Fruit fly (Drosophila melanogaster) whole organism, embryonic: Measurements from ENCODE around the gene ph-p.

Experiments used
- CG10147 ChIP-seq: fragments of 200-800 bp; sonication (Bioruptor generic); optimal IDR thresholded peaks from 2 replicates; lab custom pipeline; 2019; ENCODE audit warnings: missing biosample characterization, mild to moderate bottlenecking, missing genetic modification characterization, moderate library complexity
- CG10462 ChIP-seq: fragments of 200-800 bp; sonication (Bioruptor generic); optimal IDR thresholded peaks from 2 replicates; lab custom pipeline; 2016; ENCODE audit warnings: missing biosample characterization, missing genetic modification characterization
- CG10543 ChIP-seq: fragments of 200-800 bp; sonication (Bioruptor generic); optimal IDR thresholded peaks from 3 replicates; lab custom pipeline; 2017; ENCODE audit warnings: missing biosample characterization, mild to moderate bottlenecking, missing genetic modification characterization, moderate library complexity
- CG11696 ChIP-seq: fragments of 200-800 bp; sonication (Bioruptor generic); IDR thresholded peaks from 2 replicates; pipeline ENCODE4 v1.3.6; 2022; ENCODE audit warnings: missing biosample characterization, missing genetic modification characterization
- CG12769 ChIP-seq: fragments of 200-800 bp; sonication (Bioruptor generic); optimal IDR thresholded peaks from 2 replicates; lab custom pipeline; 2019; ENCODE audit warnings: missing biosample characterization, mild to moderate bottlenecking, missing genetic modification characterization, moderate library complexity
- CG15514 ChIP-seq: fragments of 200-800 bp; sonication (Bioruptor generic); optimal IDR thresholded peaks from 3 replicates; lab custom pipeline; 2017; ENCODE audit warnings: missing biosample characterization, missing genetic modification characterization, mild to moderate bottlenecking, moderate library complexity, missing genetic modification reagents
- CG1603 ChIP-seq: fragments of 200-800 bp; sonication (Bioruptor generic); optimal IDR thresholded peaks from 2 replicates; lab custom pipeline; 2019; ENCODE audit warnings: missing biosample characterization, mild to moderate bottlenecking, missing genetic modification characterization, moderate library complexity
- CG2712 ChIP-seq: fragments of 200-800 bp; optimal IDR thresholded peaks from 3 replicates; lab custom pipeline; 2019; ENCODE audit warnings: missing biosample characterization, mild to moderate bottlenecking, missing genetic modification characterization, moderate library complexity
- CG3726 ChIP-seq: fragments of 200-800 bp; sonication (Bioruptor generic); IDR thresholded peaks from 3 replicates; pipeline ENCODE4, ENCODE4 v1.3.6; 2022; ENCODE audit warnings: missing biosample characterization, missing genetic modification characterization
- CG4854 ChIP-seq: fragments of 200-800 bp; sonication (Bioruptor generic); optimal IDR thresholded peaks from 2 replicates; lab custom pipeline; 2016; ENCODE audit warnings: missing biosample characterization, missing genetic modification characterization, inconsistent platforms
- CG7372 ChIP-seq: fragments of 200-800 bp; sonication (Bioruptor generic); IDR thresholded peaks from 2 replicates; pipeline ENCODE4 v1.3.6; 2022; ENCODE audit warnings: missing biosample characterization, missing genetic modification characterization
- D19A ChIP-seq: fragments of 200-800 bp; optimal IDR thresholded peaks from 3 replicates; lab custom pipeline; 2019; ENCODE audit warnings: missing biosample characterization, mild to moderate bottlenecking, missing genetic modification characterization, moderate library complexity
- Dref ChIP-seq: fragments of 200-800 bp; sonication (Bioruptor generic); IDR thresholded peaks from 2 replicates; pipeline ENCODE4 v1.3.6; 2022; ENCODE audit warnings: missing biosample characterization, missing genetic modification characterization
- E2f2 ChIP-seq: fragments of 200-800 bp; sonication (Bioruptor generic); IDR thresholded peaks from 2 replicates; pipeline ENCODE4 v1.3.6; 2022; ENCODE audit warnings: missing biosample characterization, missing genetic modification characterization
- HHEX ChIP-seq: fragments of 200-800 bp; sonication (Bioruptor generic); optimal IDR thresholded peaks from 3 replicates; lab custom pipeline; 2017; ENCODE audit warnings: missing biosample characterization, mild to moderate bottlenecking, missing genetic modification characterization, missing genetic modification reagents
- Hey ChIP-seq: fragments of 200-800 bp; sonication (Bioruptor generic); optimal IDR thresholded peaks from 3 replicates; lab custom pipeline; 2018; ENCODE audit warnings: missing biosample characterization, mild to moderate bottlenecking, missing genetic modification characterization
- Hr39 ChIP-seq: fragments of >200 bp; optimal IDR thresholded peaks from 2 replicates; lab custom pipeline; 2017
- Hr51 ChIP-seq, 2 experiments: fragments of 200-800 bp; sonication (Bioruptor generic); optimal IDR thresholded peaks; 2 replicates in 1 of 2; 3 replicates in 1 of 2; lab custom pipeline; 2016 to 2018; ENCODE audit warnings: missing biosample characterization in 2 of 2, missing genetic modification characterization in 2 of 2, mild to moderate bottlenecking in 1 of 2, moderate library complexity in 1 of 2
- Med ChIP-seq: fragments of 200-800 bp; sonication (Bioruptor generic); peaks from one replicate; lab custom pipeline; 2016; ENCODE audit warnings: missing biosample characterization, missing genetic modification characterization, mild to moderate bottlenecking, inconsistent platforms, moderate library complexity
- Mes4 ChIP-seq: fragments of 200-800 bp; sonication (Bioruptor generic); optimal IDR thresholded peaks from 2 replicates; lab custom pipeline; 2016; ENCODE audit warnings: missing biosample characterization, missing genetic modification characterization
- Opbp ChIP-seq: fragments of 200-800 bp; sonication (Bioruptor generic); IDR thresholded peaks from 3 replicates; pipeline ENCODE4 v1.3.6; 2022; ENCODE audit warnings: missing biosample characterization, missing genetic modification characterization; ENCODE audit not compliant: partially characterized antibody
- Pdp1 ChIP-seq, 2 experiments: fragments of 200-800 bp; sonication (Bioruptor generic); optimal IDR thresholded peaks; 3 replicates each; lab custom pipeline; 2016; ENCODE audit warnings: missing biosample characterization in 2 of 2, missing genetic modification characterization in 2 of 2, mild to moderate bottlenecking in 1 of 2, moderate library complexity in 1 of 2
- Ravus ChIP-seq: fragments of 200-800 bp; sonication (Bioruptor generic); IDR thresholded peaks from 2 replicates; pipeline ENCODE4 v1.3.6; 2022; ENCODE audit warnings: missing biosample characterization, missing genetic modification characterization
- Sry-δ ChIP-seq: fragments of 200-800 bp; sonication (Bioruptor generic); optimal IDR thresholded peaks from 2 replicates; lab custom pipeline; 2016; ENCODE audit warnings: missing biosample characterization, missing genetic modification characterization
- btn ChIP-seq: fragments of 200-800 bp; sonication (Bioruptor generic); optimal IDR thresholded peaks from 2 replicates; lab custom pipeline; 2016; ENCODE audit warnings: missing biosample characterization, missing genetic modification characterization
- chinmo ChIP-seq: fragments of 200-800 bp; sonication (Bioruptor generic); IDR thresholded peaks from 4 replicates; pipeline ENCODE4 v1.3.6; 2022; ENCODE audit warnings: missing biosample characterization, missing genetic modification characterization; ENCODE audit not compliant: partially characterized antibody
- crol ChIP-seq: fragments of 200-800 bp; sonication (Bioruptor generic); IDR thresholded peaks from 2 replicates; pipeline ENCODE4 v1.3.6; 2022; ENCODE audit warnings: missing biosample characterization, missing genetic modification characterization
- cwo ChIP-seq: fragments of 200-800 bp; sonication (Bioruptor generic); optimal IDR thresholded peaks from 3 replicates; lab custom pipeline; 2017; ENCODE audit warnings: missing biosample characterization, missing genetic modification characterization, mild to moderate bottlenecking, moderate library complexity, missing genetic modification reagents
- eve ChIP-seq, 2 experiments: fragments of >200 bp; optimal IDR thresholded peaks; 2 replicates each; lab custom pipeline; 2017; ENCODE audit warnings: missing biosample characterization in 2 of 2, missing genetic modification characterization in 2 of 2
- fd96Cb ChIP-seq: fragments of 200-800 bp; sonication (Bioruptor generic); optimal IDR thresholded peaks from 2 replicates; lab custom pipeline; 2018; ENCODE audit warnings: missing biosample characterization, mild to moderate bottlenecking, missing genetic modification characterization, moderate library complexity
- fru ChIP-seq: fragments of >200 bp; optimal IDR thresholded peaks from 2 replicates; lab custom pipeline; 2017
- gce ChIP-seq: fragments of 200-800 bp; sonication (Bioruptor generic); IDR thresholded peaks from 3 replicates; pipeline ENCODE4 v1.3.6; 2022; ENCODE audit warnings: missing biosample characterization, missing genetic modification characterization
- gsb ChIP-seq: fragments of 200-800 bp; sonication (Bioruptor generic); IDR thresholded peaks from 2 replicates; pipeline ENCODE4 v1.3.6; 2022; ENCODE audit warnings: missing biosample characterization, missing genetic modification characterization
- hkb ChIP-seq, 2 experiments: fragments of 200-800 bp in 1 of 2; fragments of >200 bp in 1 of 2; sonication (Bioruptor generic) in 1 of 2; IDR thresholded peaks in 1 of 2; optimal IDR thresholded peaks in 1 of 2; 2 replicates each; pipeline versions ENCODE4 v1.3.6 to Lab custom; 2017 to 2022; ENCODE audit warnings: missing biosample characterization in 1 of 2, missing genetic modification characterization in 1 of 2
- sd ChIP-seq: fragments of 200-800 bp; sonication (Bioruptor generic); optimal IDR thresholded peaks from 3 replicates; lab custom pipeline; 2018; ENCODE audit warnings: missing biosample characterization, mild to moderate bottlenecking, missing genetic modification characterization, moderate library complexity
- sqz ChIP-seq: fragments of 200-800 bp; sonication (Bioruptor generic); optimal IDR thresholded peaks from 3 replicates; lab custom pipeline; 2018; ENCODE audit warnings: missing biosample characterization, mild to moderate bottlenecking, missing genetic modification characterization
- sr ChIP-seq: fragments of 200-800 bp; sonication (Bioruptor generic); IDR thresholded peaks from 3 replicates; pipeline ENCODE4 v1.3.6; 2022; ENCODE audit warnings: missing biosample characterization, missing genetic modification characterization
- ssp ChIP-seq: fragments of 200-800 bp; sonication (Bioruptor generic); IDR thresholded peaks from 2 replicates; pipeline ENCODE4 v1.3.6; 2022; ENCODE audit warnings: missing biosample characterization, missing genetic modification characterization
- trem ChIP-seq: fragments of 200-800 bp; optimal IDR thresholded peaks from 3 replicates; lab custom pipeline; 2019; ENCODE audit warnings: missing biosample characterization, mild to moderate bottlenecking, missing genetic modification characterization, moderate library complexity

Gene ph-p

DNA sequence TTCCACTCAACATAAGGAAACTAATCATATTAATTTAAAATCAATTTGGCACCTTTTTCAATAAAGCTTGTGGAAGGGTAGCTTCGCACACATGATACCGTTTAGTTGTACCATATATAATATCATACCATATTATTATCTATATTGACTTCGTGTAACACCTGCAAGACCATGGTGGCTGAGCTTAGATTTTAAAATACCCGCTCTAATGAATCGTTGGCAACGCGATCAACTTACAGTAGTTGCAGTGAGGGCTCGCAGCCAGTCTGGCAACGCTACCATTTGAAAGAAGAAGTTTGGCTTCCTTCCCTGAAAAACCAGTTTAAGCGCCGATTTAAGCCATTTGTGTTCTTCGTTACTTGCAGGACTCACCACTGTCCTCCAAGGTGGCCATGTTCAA, 32.3 kb upstream of the ph-p start (continued):
- TF ChIP-seq CG2712 (tag; lab: Kevin White, UChicago) (no peak), Med (GFP tag; lab: Kevin White, UChicago) (peak; percentile 19), CG4854 (peak; percentile 70), fru (lab: Kevin White, UChicago) (no peak), Sry-δ (GFP tag; lab: Kevin White, UChicago) (peak; percentile 27), Hey (no peak), trem (tag; lab: Kevin White, UChicago) (peak; percentile 28), CG1603 (tag; lab: Kevin White, UChicago) (peak; percentile 11), eve (GFP tag; optimal IDR thresholded peaks at IDR 0.05; lab: Kevin White, UChicago) (no peak), fd96Cb (tag; lab: Kevin White, UChicago) (no peak), gsb (GFP tag; lab: Robert Waterston, UW) (no peak), sqz (no peak), CG3726 (GFP tag; lab: Robert Waterston, UW) (no peak), D19A (tag; lab: Kevin White, UChicago) (no peak), CG7372 (GFP tag; lab: Robert Waterston, UW) (no peak), CG11696 (GFP tag; lab: Robert Waterston, UW) (no peak), CG15514 (GFP tag; lab: Kevin White, UChicago) (peak; percentile 12), Ravus (GFP tag; lab: Robert Waterston, UW) (no peak), CG10462 (no peak), btn (GFP tag; lab: Kevin White, UChicago) (no peak), E2f2 (GFP tag; lab: Robert Waterston, UW) (peak; percentile 90), ssp (GFP tag; lab: Robert Waterston, UW) (no peak), hkb (optimal IDR thresholded peaks at IDR 0.05; lab: Kevin White, UChicago) (peak; percentile 41), hkb (GFP tag; IDR thresholded peaks at IDR 0.05; lab: Robert Waterston, UW) (no peak), CG10147 (GFP tag; lab: Kevin White, UChicago) (no peak), HHEX (GFP tag; lab: Kevin White, UChicago) (no peak), gce (GFP tag; lab: Robert Waterston, UW) (no peak), Mes4 (GFP tag; lab: Kevin White, UChicago) (no peak), Dref (GFP tag; lab: Robert Waterston, UW) (peak; percentile 35; the same call in 1 of the 2 replicates)

- TF ChIP-seq crol (GFP tag; lab: Robert Waterston, UW) (0 out of 2 replicates have a peak, but pooled peaks have one; percentile 10), sr (GFP tag; lab: Robert Waterston, UW) (peak; percentile 46; the same call in 1 of the 3 replicates), CG12769 (peak; percentile 57), sd (tag; lab: Kevin White, UChicago) (peak; percentile 79), Pdp1 (GFP tag; optimal IDR thresholded peaks at IDR 0.05; lab: Kevin White, UChicago) (peak in 1 of 2 experiments; percentile 53), Hr51 (GFP tag; optimal IDR thresholded peaks at IDR 0.05; lab: Kevin White, UChicago) (no peak), Opbp (GFP tag; lab: Robert Waterston, UW) (no peak), Hr39 (lab: Kevin White, UChicago) (peak; percentile 85), chinmo (0 out of 4 replicates have a peak, but pooled peaks have one; percentile 57), CG10543 (GFP tag; lab: Kevin White, UChicago) (peak; percentile 12), cwo (peak; percentile 44)
Measured at dm6 chrX:2168485-2169199, 30.5 kb upstream of the ph-p start.
